Worm (Caenorhabditis elegans) whole organism, young adult: Measurements from ENCODE around the gene H43E16.1.

Experiments
- Y95B8A.8 ChIP-seq: fragments of 200-800 bp; sonication (Bioruptor generic); IDR thresholded peaks from 2 replicates; pipeline ENCODE4 v1.3.6; 2022; ENCODE audit warnings: missing genetic modification reagents, missing genetic modification characterization, missing compliant biosample characterization
- ceh-91 ChIP-seq: fragments of 200-800 bp; sonication (Bioruptor generic); IDR thresholded peaks from 2 replicates; pipeline ENCODE4 v1.3.6; 2022; ENCODE audit warnings: missing genetic modification reagents, missing genetic modification characterization, missing compliant biosample characterization
- pbrm-1 ChIP-seq: fragments of 200-800 bp; sonication (Bioruptor generic); IDR thresholded peaks from 2 replicates; pipeline ENCODE4 v1.3.6; 2022; ENCODE audit warnings: missing genetic modification reagents, missing genetic modification characterization, missing compliant biosample characterization

DNA sequence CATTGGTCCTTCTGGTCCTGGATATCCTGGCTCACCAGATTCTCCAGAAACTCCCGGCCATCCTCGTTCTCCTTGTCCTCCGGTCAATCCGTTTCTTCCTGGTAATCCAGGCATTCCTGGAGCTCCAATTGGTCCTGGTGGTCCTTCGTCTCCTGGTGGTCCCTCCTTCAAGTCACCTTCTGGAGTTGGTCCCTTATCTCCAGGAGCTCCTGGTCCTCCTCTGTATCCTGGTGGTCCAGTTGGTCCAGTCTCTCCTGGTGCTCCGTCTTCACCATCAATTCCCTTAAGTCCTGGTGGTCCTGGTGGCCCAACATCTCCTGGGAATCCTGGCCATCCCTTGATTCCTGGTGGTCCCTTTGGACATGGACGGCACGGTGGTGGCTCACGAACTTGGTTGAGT is 36.5 kb downstream of the H43E16.1 start:
- TF ChIP-seq Y95B8A.8 (GFP tag; lab: Robert Waterston, UW) (no peak), ceh-91 (no peak), pbrm-1 (no peak)
